Worm (Caenorhabditis elegans): ENCODE results near the gene daf-12.
A peak's percentile ranks its signal among the peaks of the same experiment; 100 is the strongest.

The daf-12 gene

DNA sequence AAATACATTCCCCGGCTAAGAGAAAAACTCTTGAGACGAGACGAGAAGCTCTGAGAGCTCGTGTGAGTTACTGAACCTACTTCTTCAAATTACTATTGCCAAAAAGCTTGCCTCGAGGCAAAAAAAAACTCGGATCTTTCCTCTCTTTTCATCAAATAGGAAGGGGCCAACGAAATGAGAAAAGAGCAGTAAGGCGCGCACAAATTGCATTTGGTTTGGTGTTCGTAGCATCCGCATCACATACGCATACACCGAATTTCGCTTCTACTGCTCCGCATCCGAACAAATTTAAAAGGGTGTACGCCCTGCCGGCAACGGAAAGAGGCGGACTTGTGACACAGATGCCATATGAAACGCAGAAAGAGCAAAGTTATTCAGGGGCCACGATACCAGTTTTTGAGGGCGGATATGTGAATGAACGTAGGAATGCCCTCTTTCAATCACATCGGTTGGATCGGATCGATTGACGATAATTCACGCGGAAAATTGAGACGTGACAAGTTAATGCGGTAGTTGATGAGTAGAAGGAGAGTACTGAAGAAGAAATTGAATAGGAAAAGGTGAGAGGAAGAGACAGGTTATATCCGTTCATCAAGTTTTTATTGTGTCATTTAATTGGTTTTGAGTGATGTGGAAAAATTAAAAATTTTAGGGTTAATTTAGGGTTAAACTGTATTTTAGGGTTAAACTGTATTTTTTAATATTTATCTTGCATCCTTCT is 40.8 kb upstream of the daf-12 start:
- TF ChIP-seq lin-13 (GFP tag; optimal IDR thresholded peaks at IDR 0.05) (no peak), nhr-237 (tag; optimal IDR thresholded peaks at IDR 0.05) (no peak), crh-2 (tag; optimal IDR thresholded peaks at IDR 0.05) (no peak), nhr-25 (tag; optimal IDR thresholded peaks at IDR 0.05) (peak; percentile 44), unc-55 (GFP tag; optimal IDR thresholded peaks at IDR 0.05) (no peak), snpc-4 (tag; optimal IDR thresholded peaks at IDR 0.05) (no peak), ztf-1 (GFP tag; conservative IDR thresholded peaks at IDR 0.05) (no peak), zag-1 (tag; optimal IDR thresholded peaks at IDR 0.05) (peak; percentile 15), nhr-129 (tag; optimal IDR thresholded peaks at IDR 0.05) (peak; percentile 7), blmp-1 (tag; optimal IDR thresholded peaks at IDR 0.05; ENCODE audit: insufficient read depth) (no peak)

DNA sequence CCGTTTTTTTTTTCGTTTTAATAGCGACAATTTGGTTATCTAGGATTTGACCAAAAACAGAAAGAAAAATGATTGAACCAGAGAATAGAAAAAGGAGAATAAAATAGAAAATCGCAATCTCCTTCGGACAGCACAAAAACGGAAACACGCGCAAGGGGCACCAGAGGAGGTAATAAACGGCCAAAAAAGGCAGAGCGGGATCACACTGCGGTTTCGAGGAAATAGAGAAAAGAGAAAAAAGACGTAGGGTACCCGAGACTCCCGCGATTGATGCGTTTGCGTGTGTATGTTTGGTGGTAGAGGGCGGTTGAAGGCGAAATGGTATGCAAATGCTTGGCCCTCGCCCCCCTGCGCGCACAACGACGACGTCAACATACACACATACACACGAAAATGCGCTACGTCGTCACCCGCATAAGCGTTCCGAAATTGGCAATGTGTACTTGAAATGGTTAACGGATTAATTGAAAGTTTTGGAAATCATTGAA is 39.2 kb upstream of the daf-12 start:
- TF ChIP-seq ztf-11 (tag; optimal IDR thresholded peaks at IDR 0.05) (no peak), mab-5 (tag; optimal IDR thresholded peaks at IDR 0.05) (peak; percentile 15), egl-27 (tag; optimal IDR thresholded peaks at IDR 0.05) (no peak), sem-4 (tag; optimal IDR thresholded peaks at IDR 0.05) (peak; percentile 2)

DNA sequence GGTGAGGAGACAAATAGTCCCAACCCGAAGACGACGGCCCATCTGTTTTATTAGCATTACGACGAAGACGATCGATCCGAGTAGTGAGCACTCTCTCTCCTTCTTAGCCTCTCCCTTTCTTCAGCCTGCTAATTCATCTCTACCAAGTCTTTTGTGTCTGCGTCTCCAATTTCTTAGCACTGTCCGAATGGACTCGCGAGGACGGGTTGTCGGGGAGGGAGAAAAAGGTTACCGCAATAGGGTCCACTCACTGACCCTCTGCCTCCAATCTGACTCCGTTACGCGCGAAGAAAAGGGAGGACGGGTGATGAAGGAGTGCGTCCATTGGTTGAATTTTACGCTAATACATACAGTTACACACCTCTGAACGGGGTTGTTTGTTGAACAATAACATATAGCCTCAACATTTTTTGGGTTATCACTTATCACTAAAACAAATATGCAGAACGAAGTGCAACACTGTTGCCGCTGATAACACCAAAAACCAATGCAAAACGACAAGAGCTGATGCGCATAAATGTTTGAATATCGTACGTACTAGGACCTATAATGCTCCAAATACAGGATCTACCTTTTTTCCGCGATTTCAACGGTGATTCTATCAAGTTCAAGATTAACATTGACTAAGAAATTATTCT is 38.0 kb upstream of the daf-12 start:
- TF ChIP-seq aly-2 (tag; optimal IDR thresholded peaks at IDR 0.05) (no peak), dmd-4 (tag; optimal IDR thresholded peaks at IDR 0.05) (no peak), nhr-21 (tag; optimal IDR thresholded peaks at IDR 0.05) (no peak), fos-1 (tag; optimal IDR thresholded peaks at IDR 0.05) (peak; percentile 25), elt-1 (tag; optimal IDR thresholded peaks at IDR 0.05) (no peak), peb-1 (tag; optimal IDR thresholded peaks at IDR 0.05) (no peak), unc-62 (GFP tag; optimal IDR thresholded peaks at IDR 0.05) (no peak), snpc-4 (tag; optimal IDR thresholded peaks at IDR 0.05) (no peak), nhr-10 (tag; optimal IDR thresholded peaks at IDR 0.05) (no peak), nhr-77 (tag; optimal IDR thresholded peaks at IDR 0.05) (no peak), nhr-237 (tag; optimal IDR thresholded peaks at IDR 0.05) (no peak), lsy-2 (tag; optimal IDR thresholded peaks at IDR 0.05) (peak in 1 of 2 experiments; percentile 12), nhr-129 (tag; optimal IDR thresholded peaks at IDR 0.05) (peak; percentile 43), sem-4 (tag; optimal IDR thresholded peaks at IDR 0.05) (no peak), Y55F3AM.14 (GFP tag; optimal IDR thresholded peaks at IDR 0.05) (no peak), sma-9 (GFP tag; optimal IDR thresholded peaks at IDR 0.05) (peak; percentile 35), sma-9 (tag; optimal IDR thresholded peaks at IDR 0.05) (no peak), sma-3 (GFP tag; optimal IDR thresholded peaks at IDR 0.05) (no peak), lin-39 (tag; optimal IDR thresholded peaks at IDR 0.05) (peak; percentile 31), C34F6.9 (tag; optimal IDR thresholded peaks at IDR 0.05) (peak; percentile 50), unc-55 (GFP tag; optimal IDR thresholded peaks at IDR 0.05) (peak; percentile 12), ceh-16 (tag; optimal IDR thresholded peaks at IDR 0.05) (peak; percentile 57), ztf-4 (tag; optimal IDR thresholded peaks at IDR 0.05) (no peak), mab-5 (tag; optimal IDR thresholded peaks at IDR 0.05) (peak; percentile 8), ceh-82 (tag; optimal IDR thresholded peaks at IDR 0.05) (no peak), R02D3.7 (tag; optimal IDR thresholded peaks at IDR 0.05) (no peak), zag-1 (tag; optimal IDR thresholded peaks at IDR 0.05) (no peak), lin-13 (GFP tag; optimal IDR thresholded peaks at IDR 0.05) (no peak), ZK546.5 (tag; optimal IDR thresholded peaks at IDR 0.05) (no peak), mbf-1 (tag; optimal IDR thresholded peaks at IDR 0.05) (no peak), mdl-1 (tag; optimal IDR thresholded peaks at IDR 0.05) (no peak), F13H6.1 (tag; optimal IDR thresholded peaks at IDR 0.05) (peak; percentile 57), crh-2 (tag; optimal IDR thresholded peaks at IDR 0.05) (no peak), ztf-1 (GFP tag; conservative IDR thresholded peaks at IDR 0.05) (no peak), nhr-6 (tag; optimal IDR thresholded peaks at IDR 0.05) (no peak)
